Worm (Caenorhabditis elegans): ENCODE results near the gene Y75B8A.44.
A peak's percentile ranks its signal among the peaks of the same experiment; 100 is the strongest.

Y75B8A.44 gene

DNA sequence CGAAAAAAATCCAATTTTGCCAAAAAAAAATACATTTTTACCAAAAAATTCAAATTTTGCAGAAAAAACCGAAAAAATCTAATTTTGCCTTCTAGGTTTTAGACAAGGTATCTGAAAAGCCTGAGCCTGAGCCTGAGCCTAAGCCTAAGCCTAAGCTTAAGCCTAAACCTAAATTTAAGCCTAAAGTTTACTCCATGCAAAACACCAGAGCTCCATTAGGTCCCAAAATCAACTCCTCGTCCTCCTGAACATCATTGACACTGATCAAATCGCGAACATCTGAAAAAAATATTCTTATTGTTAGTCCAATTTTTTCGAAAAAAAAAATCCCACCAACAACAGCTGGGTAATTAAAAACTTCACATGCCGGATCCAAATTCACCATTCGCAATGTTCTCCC is 23.8 kb downstream of the Y75B8A.44 start:
- TF ChIP-seq F13C5.2 (tag; optimal IDR thresholded peaks at IDR 0.05) (no peak), hnd-1 (tag; optimal IDR thresholded peaks at IDR 0.05) (no peak), ama-1 (optimal IDR thresholded peaks at IDR 0.05) (no peak), ets-7 (tag; optimal IDR thresholded peaks at IDR 0.05) (no peak), ceh-13 (GFP tag; optimal IDR thresholded peaks at IDR 0.05) (no peak), ceh-36 (tag; optimal IDR thresholded peaks at IDR 0.05) (no peak), B0310.2 (tag; optimal IDR thresholded peaks at IDR 0.05) (no peak)

DNA sequence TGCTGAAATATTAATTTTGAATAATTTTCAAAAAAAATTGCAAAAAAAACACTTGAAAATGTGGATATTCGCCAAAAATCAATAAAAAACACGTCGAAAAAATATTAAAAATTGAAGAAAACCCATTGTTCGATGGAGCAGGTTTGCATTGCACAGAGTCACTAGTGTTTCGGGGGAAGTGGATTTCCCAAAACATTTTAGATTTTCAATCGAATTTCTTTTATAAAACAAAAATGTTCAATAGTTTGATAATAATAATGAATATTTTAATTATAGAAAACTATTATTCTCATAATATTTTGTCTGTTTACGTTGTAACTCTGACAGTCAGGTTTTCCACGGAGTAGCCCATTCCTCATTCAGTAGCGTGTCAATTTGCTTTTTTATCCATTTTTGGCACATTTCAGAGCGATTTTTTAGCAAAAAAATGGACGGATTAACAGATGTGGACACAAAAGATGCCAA is 24.4 kb downstream of the Y75B8A.44 start, which contains the start of the genes gex-4 and gphr-1:
gex-4 (minus strand) TSS at position 2 of the 465 bp plus-strand sequence.
gphr-1 (plus strand) TSS at position 415 of the 465 bp plus-strand sequence.
- TF ChIP-seq ceh-13 (GFP tag; optimal IDR thresholded peaks at IDR 0.05) (no peak), tbx-11 (GFP tag; IDR thresholded peaks at IDR 0.05) (no peak), tbx-37 (GFP tag; conservative IDR thresholded peaks at IDR 0.05) (0 out of 2 replicates have a peak, but pooled peaks have one; percentile 2), hnd-1 (tag; optimal IDR thresholded peaks at IDR 0.05) (no peak), scrt-1 (GFP tag; IDR thresholded peaks at IDR 0.05) (no peak)

DNA sequence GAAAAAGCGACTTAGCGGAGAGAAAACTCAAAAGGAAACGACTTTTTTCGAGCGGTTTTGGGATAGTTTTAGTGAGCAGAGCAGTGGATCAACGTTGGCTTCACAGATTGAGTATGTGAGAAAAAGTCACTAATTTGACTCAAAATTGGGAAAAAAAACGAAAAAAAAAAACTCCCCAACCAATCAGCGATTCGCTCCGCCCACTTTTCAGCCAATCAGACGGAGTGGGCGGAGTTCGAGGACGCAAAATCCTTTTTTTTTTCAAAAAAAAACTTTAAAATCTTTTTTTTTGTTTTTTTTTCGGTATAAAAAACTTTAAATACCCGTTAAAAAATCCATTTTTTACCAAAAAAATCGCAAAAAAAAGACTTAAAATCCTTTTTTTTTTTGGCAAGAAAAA is 26.5 kb downstream of the Y75B8A.44 start:
- TF ChIP-seq flt-1 (GFP tag; IDR thresholded peaks at IDR 0.05) (no peak), pes-1 (GFP tag; IDR thresholded peaks at IDR 0.05) (no peak), sea-1 (GFP tag; conservative IDR thresholded peaks at IDR 0.05) (no peak), tbx-37 (GFP tag; conservative IDR thresholded peaks at IDR 0.05) (no peak), tra-4 (tag; optimal IDR thresholded peaks at IDR 0.05) (no peak), ets-7 (tag; optimal IDR thresholded peaks at IDR 0.05) (no peak), aly-1 (tag; optimal IDR thresholded peaks at IDR 0.05) (no peak), ceh-36 (tag; optimal IDR thresholded peaks at IDR 0.05) (no peak), B0310.2 (tag; optimal IDR thresholded peaks at IDR 0.05) (no peak), ceh-13 (GFP tag; optimal IDR thresholded peaks at IDR 0.05) (no peak), hnd-1 (tag; optimal IDR thresholded peaks at IDR 0.05) (no peak), scrt-1 (GFP tag; IDR thresholded peaks at IDR 0.05) (no peak)

DNA sequence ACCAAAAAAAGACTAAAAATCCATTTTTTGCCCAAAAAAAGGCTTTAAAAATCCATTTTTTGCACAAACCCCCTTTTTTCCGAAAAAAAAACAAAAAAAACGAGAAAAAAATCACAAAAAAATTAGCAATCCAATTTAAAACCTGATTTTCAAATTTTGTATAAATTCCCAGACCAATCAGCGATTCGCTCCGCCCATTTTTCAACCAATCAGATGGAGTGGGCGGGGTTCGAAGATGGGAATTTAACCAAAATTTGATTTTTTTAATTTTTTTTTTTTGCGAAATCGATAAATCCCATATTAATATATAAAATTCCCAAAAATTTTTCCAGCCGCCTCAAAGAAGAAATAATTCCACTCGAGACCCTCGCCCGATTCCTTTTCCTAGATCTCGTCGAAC is 27.2 kb downstream of the Y75B8A.44 start:
- TF ChIP-seq hmbx-1 (tag; optimal IDR thresholded peaks at IDR 0.05) (no peak), hmg-4 (GFP tag; optimal IDR thresholded peaks at IDR 0.05) (no peak), F13C5.2 (tag; optimal IDR thresholded peaks at IDR 0.05) (no peak), aly-1 (tag; optimal IDR thresholded peaks at IDR 0.05) (no peak), ama-1 (optimal IDR thresholded peaks at IDR 0.05) (no peak), ceh-13 (GFP tag; optimal IDR thresholded peaks at IDR 0.05) (no peak)

DNA sequence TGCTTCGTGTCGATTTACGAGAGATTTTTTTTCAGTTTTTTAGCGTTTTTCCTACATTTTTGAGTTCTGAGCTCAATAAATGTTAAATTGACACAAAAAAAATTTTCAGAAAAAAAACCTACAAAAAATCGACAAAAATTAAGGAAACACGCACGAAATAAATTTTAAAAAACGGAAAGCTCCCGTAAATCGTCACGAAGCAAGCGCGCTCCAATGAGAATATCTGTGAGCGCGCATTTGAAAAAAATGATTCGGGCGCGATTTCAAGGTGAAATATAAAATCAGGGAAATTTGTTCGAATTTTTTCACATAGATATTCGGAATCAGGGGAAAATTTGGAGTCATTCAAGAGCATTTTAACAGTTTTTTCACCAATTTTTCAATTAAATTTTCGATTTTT is 28.9 kb downstream of the Y75B8A.44 start:
- TF ChIP-seq aly-1 (tag; optimal IDR thresholded peaks at IDR 0.05) (no peak), ets-7 (tag; optimal IDR thresholded peaks at IDR 0.05) (no peak), pes-1 (GFP tag; IDR thresholded peaks at IDR 0.05) (no peak), F13C5.2 (tag; optimal IDR thresholded peaks at IDR 0.05) (no peak), ceh-36 (tag; optimal IDR thresholded peaks at IDR 0.05) (no peak), tbx-11 (GFP tag; IDR thresholded peaks at IDR 0.05) (no peak), hmbx-1 (tag; optimal IDR thresholded peaks at IDR 0.05) (no peak), hmg-4 (GFP tag; optimal IDR thresholded peaks at IDR 0.05) (no peak), ceh-13 (GFP tag; optimal IDR thresholded peaks at IDR 0.05) (no peak), tra-4 (tag; optimal IDR thresholded peaks at IDR 0.05) (no peak), B0310.2 (tag; optimal IDR thresholded peaks at IDR 0.05) (no peak), hnd-1 (tag; optimal IDR thresholded peaks at IDR 0.05) (no peak), tbx-37 (GFP tag; conservative IDR thresholded peaks at IDR 0.05) (no peak), scrt-1 (GFP tag; IDR thresholded peaks at IDR 0.05) (no peak), sea-1 (GFP tag; conservative IDR thresholded peaks at IDR 0.05) (no peak), flt-1 (GFP tag; IDR thresholded peaks at IDR 0.05) (no peak)

DNA sequence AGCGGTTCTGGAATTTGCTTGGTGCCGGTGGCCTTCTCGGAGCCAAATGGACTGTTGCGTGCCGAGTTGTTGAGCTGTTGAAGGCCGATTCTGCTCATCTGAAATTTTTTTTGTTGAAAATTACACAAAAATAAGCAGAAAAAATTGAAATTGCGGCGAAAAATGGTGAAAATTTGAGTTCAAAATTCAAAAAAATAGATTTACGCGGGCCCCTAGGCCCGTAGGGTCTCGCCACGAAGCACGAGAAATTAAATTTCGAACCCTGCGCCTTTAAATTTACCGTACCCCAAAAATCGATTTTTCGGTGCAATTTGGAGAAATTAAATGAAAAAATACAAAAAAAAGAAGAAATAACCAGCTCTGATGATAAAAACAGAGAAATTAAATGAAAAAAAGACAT is 30.9 kb downstream of the Y75B8A.44 start, which contains the start of gene gmn-1:
gmn-1 (minus strand) TSS at position 98 of the 400 bp plus-strand sequence.
- no peak for TF ChIP-seq B0310.2 (tag; optimal IDR thresholded peaks at IDR 0.05)
- TF ChIP-seq F13C5.2 (tag; optimal IDR thresholded peaks at IDR 0.05), result no peak
- TF ChIP-seq sea-1 (GFP tag; conservative IDR thresholded peaks at IDR 0.05), result no peak
- no peak for TF ChIP-seq hmbx-1 (tag; optimal IDR thresholded peaks at IDR 0.05)
- TF ChIP-seq hnd-1 (tag; optimal IDR thresholded peaks at IDR 0.05), result no peak
- TF ChIP-seq scrt-1 (GFP tag; IDR thresholded peaks at IDR 0.05), result no peak
- TF ChIP-seq pes-1 (GFP tag; IDR thresholded peaks at IDR 0.05), result peak; percentile 13; the same call in 1 of the 2 replicates
- no peak for TF ChIP-seq tbx-11 (GFP tag; IDR thresholded peaks at IDR 0.05)

DNA sequence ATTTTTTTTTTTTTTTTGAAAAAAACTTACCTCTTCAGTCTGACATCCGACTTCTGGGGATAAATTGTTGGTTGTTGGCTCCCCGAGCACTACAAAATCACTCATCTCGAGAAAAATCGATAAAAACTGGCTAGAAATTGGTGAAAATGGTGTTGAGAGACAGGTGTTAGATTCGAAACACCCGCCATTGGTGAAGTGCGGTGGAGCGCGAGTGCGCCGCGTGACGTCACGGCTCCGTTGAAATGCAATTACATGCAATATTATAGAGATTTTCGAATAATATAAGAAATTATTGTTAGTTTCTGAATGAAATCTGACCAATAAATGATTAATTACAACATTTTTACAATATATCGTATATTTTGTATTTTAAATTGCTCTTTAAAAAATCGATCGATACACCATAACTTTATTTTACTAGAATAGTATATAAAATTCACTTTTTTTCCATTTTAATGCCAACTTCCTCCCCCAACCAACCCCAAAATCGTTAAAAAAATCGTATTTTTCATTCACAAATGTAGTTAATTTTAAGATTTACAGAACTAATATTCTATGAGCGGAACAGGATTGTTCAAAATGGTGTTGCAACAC is 31.9 kb downstream of the Y75B8A.44 start, which contains the start of the genes Y75B8A.18 and Y75B8A.19:
Y75B8A.18 (minus strand) TSS at position 142 of the 594 bp plus-strand sequence.
Y75B8A.19 (plus strand) TSS at position 544 of the 594 bp plus-strand sequence.
- TF ChIP-seq tra-4 (tag; optimal IDR thresholded peaks at IDR 0.05) (no peak), hmg-4 (GFP tag; optimal IDR thresholded peaks at IDR 0.05) (no peak), tbx-11 (GFP tag; IDR thresholded peaks at IDR 0.05) (no peak), flt-1 (GFP tag; IDR thresholded peaks at IDR 0.05) (no peak), F13C5.2 (tag; optimal IDR thresholded peaks at IDR 0.05) (no peak), hnd-1 (tag; optimal IDR thresholded peaks at IDR 0.05) (no peak), B0310.2 (tag; optimal IDR thresholded peaks at IDR 0.05) (no peak), ceh-13 (GFP tag; optimal IDR thresholded peaks at IDR 0.05) (no peak), tbx-37 (GFP tag; conservative IDR thresholded peaks at IDR 0.05) (no peak), sea-1 (GFP tag; conservative IDR thresholded peaks at IDR 0.05) (no peak), scrt-1 (GFP tag; IDR thresholded peaks at IDR 0.05) (no peak)

DNA sequence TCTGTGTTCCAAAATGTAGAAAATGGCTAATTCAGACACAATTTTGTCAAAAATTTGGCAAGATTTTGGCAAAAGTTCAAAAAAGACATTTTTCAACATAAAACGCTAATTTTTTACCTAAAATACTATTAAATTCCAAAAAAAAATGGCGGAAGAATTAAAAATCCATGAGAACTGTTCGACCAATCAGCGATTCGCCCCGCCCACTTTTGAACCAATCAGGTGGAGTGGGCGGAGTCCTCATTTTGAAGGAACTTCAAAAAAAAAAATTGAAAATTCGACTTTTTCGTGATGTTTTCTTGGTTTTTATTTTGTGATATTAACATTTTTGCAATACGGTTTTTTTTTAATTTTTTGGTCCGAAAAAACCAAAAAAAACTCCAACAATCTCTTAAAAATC is 33.6 kb downstream of the Y75B8A.44 start:
- no peak for TF ChIP-seq hmbx-1 (tag; optimal IDR thresholded peaks at IDR 0.05)
- no peak for TF ChIP-seq tbx-11 (GFP tag; IDR thresholded peaks at IDR 0.05)
- no peak for TF ChIP-seq F13C5.2 (tag; optimal IDR thresholded peaks at IDR 0.05)
- TF ChIP-seq tbx-37 (GFP tag; conservative IDR thresholded peaks at IDR 0.05), result no peak
- no peak for TF ChIP-seq tra-4 (tag; optimal IDR thresholded peaks at IDR 0.05)
- no peak for TF ChIP-seq hmg-4 (GFP tag; optimal IDR thresholded peaks at IDR 0.05)
- TF ChIP-seq pes-1 (GFP tag; IDR thresholded peaks at IDR 0.05), result no peak
- TF ChIP-seq ets-7 (tag; optimal IDR thresholded peaks at IDR 0.05), result no peak
- no peak for TF ChIP-seq scrt-1 (GFP tag; IDR thresholded peaks at IDR 0.05)
- no peak for TF ChIP-seq sea-1 (GFP tag; conservative IDR thresholded peaks at IDR 0.05)
- TF ChIP-seq B0310.2 (tag; optimal IDR thresholded peaks at IDR 0.05), result no peak
- no peak for TF ChIP-seq ceh-13 (GFP tag; optimal IDR thresholded peaks at IDR 0.05)
- TF ChIP-seq ama-1 (optimal IDR thresholded peaks at IDR 0.05), result no peak
- no peak for TF ChIP-seq aly-1 (tag; optimal IDR thresholded peaks at IDR 0.05)
- no peak for TF ChIP-seq flt-1 (GFP tag; IDR thresholded peaks at IDR 0.05)
- TF ChIP-seq ceh-36 (tag; optimal IDR thresholded peaks at IDR 0.05), result no peak
- TF ChIP-seq hnd-1 (tag; optimal IDR thresholded peaks at IDR 0.05), result no peak

Data from whole organism, early embryonic.